1 fruit fly cellular context compared by ENCODE assay signal in genomic region chrX:15063404-15064062, dm6.
A peak's percentile ranks its signal among the peaks of the same experiment; 100 is the strongest.
TF ChIP-seq lines count a peak whose summit lies in the region.

Gene hiw (minus strand): TSS chrX:15063429.
Gene ND-B18 (plus strand): TSS chrX:15063733.

TF ChIP-seq in whole organism, embryonic, 481 proteins besides CTCF, POLR2A, EP300 and RAD21 (continued from another document and continues in another):
- TF ChIP-seq ems (GFP tag; optimal IDR thresholded peaks at IDR 0.05; lab: Kevin White, UChicago): no peak
- no peak for TF ChIP-seq Mrtf (GFP tag; IDR thresholded peaks at IDR 0.05; lab: Robert Waterston, UW)
- no peak for TF ChIP-seq maf-S (GFP tag; optimal IDR thresholded peaks at IDR 0.05; lab: Kevin White, UChicago)
- peak; percentile 47 for TF ChIP-seq CoRest (tag; optimal IDR thresholded peaks at IDR 0.05; lab: Kevin White, UChicago)
- peak; percentile 21 for TF ChIP-seq Xbp1 (GFP tag; optimal IDR thresholded peaks at IDR 0.05; lab: Kevin White, UChicago)
- TF ChIP-seq CG17912 (GFP tag; optimal IDR thresholded peaks at IDR 0.05; lab: Kevin White, UChicago): no peak
- TF ChIP-seq HLH54F (GFP tag; optimal IDR thresholded peaks at IDR 0.05; lab: Kevin White, UChicago): peak; percentile 17
- peak; percentile 26 for TF ChIP-seq Sry-δ (GFP tag; optimal IDR thresholded peaks at IDR 0.05; lab: Kevin White, UChicago)
- TF ChIP-seq Bdp1 (GFP tag; optimal IDR thresholded peaks at IDR 0.05; lab: Kevin White, UChicago): no peak
- TF ChIP-seq sc (optimal IDR thresholded peaks at IDR 0.05; lab: Kevin White, UChicago): no peak
- no peak for TF ChIP-seq sc (GFP tag; optimal IDR thresholded peaks at IDR 0.05; lab: Kevin White, UChicago)
- no peak for TF ChIP-seq ro (GFP tag; IDR thresholded peaks at IDR 0.05; lab: Robert Waterston, UW)
- no peak for TF ChIP-seq mirr (GFP tag; optimal IDR thresholded peaks at IDR 0.05; lab: Kevin White, UChicago)
- TF ChIP-seq CG6765 (GFP tag; optimal IDR thresholded peaks at IDR 0.05; lab: Kevin White, UChicago): no peak
- TF ChIP-seq CG7963 (GFP tag; IDR thresholded peaks at IDR 0.05; lab: Robert Waterston, UW; ENCODE audit: partially characterized antibody): no peak
- peak; percentile 79 for TF ChIP-seq CG3847 (GFP tag; IDR thresholded peaks at IDR 0.05; lab: Robert Waterston, UW)
- TF ChIP-seq CG31388 (GFP tag; optimal IDR thresholded peaks at IDR 0.05; lab: Kevin White, UChicago): no peak
- TF ChIP-seq CG30020 (tag; optimal IDR thresholded peaks at IDR 0.05; lab: Kevin White, UChicago): no peak
- no peak for TF ChIP-seq tin (GFP tag; optimal IDR thresholded peaks at IDR 0.05; lab: Kevin White, UChicago)
- TF ChIP-seq Optix (GFP tag; IDR thresholded peaks at IDR 0.05; lab: Robert Waterston, UW): no peak
- TF ChIP-seq CG7786 (GFP tag; optimal IDR thresholded peaks at IDR 0.05; lab: Kevin White, UChicago): peak; percentile 18
- TF ChIP-seq Hr3 (GFP tag; optimal IDR thresholded peaks at IDR 0.05; lab: Kevin White, UChicago): peak; percentile 2
- no peak for TF ChIP-seq Atf-2 (GFP tag; optimal IDR thresholded peaks at IDR 0.05; lab: Kevin White, UChicago)
- TF ChIP-seq gcm2 (GFP tag; optimal IDR thresholded peaks at IDR 0.05; lab: Kevin White, UChicago): no peak
- TF ChIP-seq Trl (optimal IDR thresholded peaks at IDR 0.05; lab: Kevin White, UChicago): peak; percentile 7 to 22
- TF ChIP-seq Trl (GFP tag; optimal IDR thresholded peaks at IDR 0.05; lab: Kevin White, UChicago): peak; percentile 27
- TF ChIP-seq CG8290 (GFP tag; optimal IDR thresholded peaks at IDR 0.05; lab: Kevin White, UChicago): peak; percentile 13
- no peak for TF ChIP-seq CG8290 (tag; optimal IDR thresholded peaks at IDR 0.05; lab: Kevin White, UChicago)
- no peak for TF ChIP-seq eve (GFP tag; optimal IDR thresholded peaks at IDR 0.05; lab: Kevin White, UChicago)
- TF ChIP-seq CG7372 (GFP tag; IDR thresholded peaks at IDR 0.05; lab: Robert Waterston, UW): no peak
- TF ChIP-seq twi (tag; optimal IDR thresholded peaks at IDR 0.05; lab: Kevin White, UChicago): no peak
- TF ChIP-seq insv (GFP tag; optimal IDR thresholded peaks at IDR 0.05; lab: Kevin White, UChicago): no peak
- no peak for TF ChIP-seq Dad (GFP tag; optimal IDR thresholded peaks at IDR 0.05; lab: Kevin White, UChicago)
- peak; percentile 43 for TF ChIP-seq zfh2 (GFP tag; optimal IDR thresholded peaks at IDR 0.05; lab: Kevin White, UChicago)
- TF ChIP-seq al (GFP tag; IDR thresholded peaks at IDR 0.05; lab: Robert Waterston, UW): no peak
- peak; percentile 94 for TF ChIP-seq CG4360 (GFP tag; IDR thresholded peaks at IDR 0.05; lab: Robert Waterston, UW)
- TF ChIP-seq ab (GFP tag; optimal IDR thresholded peaks at IDR 0.05; lab: Kevin White, UChicago): no peak
- TF ChIP-seq CG12659 (GFP tag; optimal IDR thresholded peaks at IDR 0.05; lab: Kevin White, UChicago): peak; percentile 71
- no peak for TF ChIP-seq CG10959 (GFP tag; IDR thresholded peaks at IDR 0.05; lab: Robert Waterston, UW)
- no peak for TF ChIP-seq Ssrp (tag; optimal IDR thresholded peaks at IDR 0.05; lab: Kevin White, UChicago)
- TF ChIP-seq CG13296 (GFP tag; optimal IDR thresholded peaks at IDR 0.05; lab: Kevin White, UChicago): no peak
- peak; percentile 64 for TF ChIP-seq Dp (GFP tag; optimal IDR thresholded peaks at IDR 0.05; lab: Kevin White, UChicago)
- no peak for TF ChIP-seq sisA (GFP tag; IDR thresholded peaks at IDR 0.05; lab: Robert Waterston, UW)
- no peak for TF ChIP-seq CG2129 (GFP tag; IDR thresholded peaks at IDR 0.05; lab: Robert Waterston, UW; ENCODE audit: partially characterized antibody)
- no peak for TF ChIP-seq zen2 (GFP tag; IDR thresholded peaks at IDR 0.05; lab: Robert Waterston, UW; ENCODE audit: partially characterized antibody)
- TF ChIP-seq emc (GFP tag; optimal IDR thresholded peaks at IDR 0.05; lab: Kevin White, UChicago): no peak
- no peak for TF ChIP-seq CG4282 (GFP tag; optimal IDR thresholded peaks at IDR 0.05; lab: Kevin White, UChicago)
- TF ChIP-seq Ets97D (GFP tag; optimal IDR thresholded peaks at IDR 0.05; lab: Kevin White, UChicago): peak; percentile 92
- peak; percentile 26 for TF ChIP-seq CG9727 (GFP tag; optimal IDR thresholded peaks at IDR 0.05; lab: Kevin White, UChicago)
- TF ChIP-seq exex (tag; optimal IDR thresholded peaks at IDR 0.05; lab: Kevin White, UChicago): no peak
- peak; percentile 40 for TF ChIP-seq gfzf (GFP tag; optimal IDR thresholded peaks at IDR 0.05; lab: Kevin White, UChicago)
- no peak for TF ChIP-seq Oaz (GFP tag; IDR thresholded peaks at IDR 0.05; lab: Robert Waterston, UW)
- peak; percentile 29 for TF ChIP-seq CG3281 (GFP tag; optimal IDR thresholded peaks at IDR 0.05; lab: Kevin White, UChicago)
- peak; percentile 29 for TF ChIP-seq nerfin-1 (tag; optimal IDR thresholded peaks at IDR 0.05; lab: Kevin White, UChicago)
- TF ChIP-seq Fer3 (tag; optimal IDR thresholded peaks at IDR 0.05; lab: Kevin White, UChicago): no peak
- peak; percentile 38 for TF ChIP-seq CG1647 (GFP tag; optimal IDR thresholded peaks at IDR 0.05; lab: Kevin White, UChicago)
- TF ChIP-seq CG14710 (tag; optimal IDR thresholded peaks at IDR 0.05; lab: Kevin White, UChicago): peak; percentile 46
- TF ChIP-seq CG7745 (tag; optimal IDR thresholded peaks at IDR 0.05; lab: Kevin White, UChicago): no peak
- no peak for TF ChIP-seq HmgD (GFP tag; optimal IDR thresholded peaks at IDR 0.05; lab: Kevin White, UChicago)
- TF ChIP-seq CG5180 (GFP tag; optimal IDR thresholded peaks at IDR 0.05; lab: Kevin White, UChicago): no peak
- no peak for TF ChIP-seq seq (GFP tag; IDR thresholded peaks at IDR 0.05; lab: Robert Waterston, UW)
- TF ChIP-seq nerfin-2 (GFP tag; IDR thresholded peaks at IDR 0.05; lab: Robert Waterston, UW; ENCODE audit: partially characterized antibody): no peak
- peak; percentile 54; the same call in 1 of the 3 replicates for TF ChIP-seq CG11456 (GFP tag; IDR thresholded peaks at IDR 0.05; lab: Robert Waterston, UW)
- TF ChIP-seq CG12104 (GFP tag; optimal IDR thresholded peaks at IDR 0.05; lab: Kevin White, UChicago): peak; percentile 30
- no peak for TF ChIP-seq Scr (GFP tag; IDR thresholded peaks at IDR 0.05; lab: Robert Waterston, UW; ENCODE audit: partially characterized antibody)
- TF ChIP-seq D19A (tag; optimal IDR thresholded peaks at IDR 0.05; lab: Kevin White, UChicago): no peak
- no peak for TF ChIP-seq sim (GFP tag; IDR thresholded peaks at IDR 0.05; lab: Robert Waterston, UW)
- no peak for TF ChIP-seq CG2678 (tag; optimal IDR thresholded peaks at IDR 0.05; lab: Kevin White, UChicago)
- TF ChIP-seq CG11085 (GFP tag; IDR thresholded peaks at IDR 0.05; lab: Robert Waterston, UW): 0 out of 2 replicates have a peak, but pooled peaks have one; percentile 10
- TF ChIP-seq lbe (GFP tag; optimal IDR thresholded peaks at IDR 0.05; lab: Kevin White, UChicago): no peak
- TF ChIP-seq gsb-n (tag; optimal IDR thresholded peaks at IDR 0.05; lab: Kevin White, UChicago): no peak
- no peak for TF ChIP-seq CG6254 (GFP tag; optimal IDR thresholded peaks at IDR 0.05; lab: Kevin White, UChicago)
- no peak for TF ChIP-seq NK7.1 (GFP tag; optimal IDR thresholded peaks at IDR 0.05; lab: Kevin White, UChicago)
- peak; percentile 11 for TF ChIP-seq CG12155 (GFP tag; optimal IDR thresholded peaks at IDR 0.05; lab: Kevin White, UChicago)
- no peak for TF ChIP-seq fd64A (GFP tag; optimal IDR thresholded peaks at IDR 0.05; lab: Kevin White, UChicago)
- TF ChIP-seq CG16815 (GFP tag; optimal IDR thresholded peaks at IDR 0.05; lab: Kevin White, UChicago): no peak
- TF ChIP-seq CG10366 (GFP tag; IDR thresholded peaks at IDR 0.05; lab: Robert Waterston, UW): no peak
- TF ChIP-seq pzg (GFP tag; optimal IDR thresholded peaks at IDR 0.05; lab: Kevin White, UChicago): peak; percentile 83
- peak; percentile 43 for TF ChIP-seq caup (GFP tag; optimal IDR thresholded peaks at IDR 0.05; lab: Kevin White, UChicago; ENCODE audit: severe bottlenecking)
- TF ChIP-seq E2f2 (GFP tag; IDR thresholded peaks at IDR 0.05; lab: Robert Waterston, UW): peak; percentile 69
- TF ChIP-seq CG9797 (GFP tag; optimal IDR thresholded peaks at IDR 0.05; lab: Kevin White, UChicago): peak; percentile 42
- peak; percentile 11 for TF ChIP-seq grau (tag; optimal IDR thresholded peaks at IDR 0.05; lab: Kevin White, UChicago)
- no peak for TF ChIP-seq aop (GFP tag; IDR thresholded peaks at IDR 0.05; lab: Robert Waterston, UW)
- TF ChIP-seq Nf-YA (GFP tag; IDR thresholded peaks at IDR 0.05; lab: Robert Waterston, UW): no peak
- no peak for TF ChIP-seq jing (GFP tag; optimal IDR thresholded peaks at IDR 0.05; lab: Kevin White, UChicago)
- peak; percentile 5 for TF ChIP-seq Dip3 (GFP tag; optimal IDR thresholded peaks at IDR 0.05; lab: Kevin White, UChicago)
- peak in 1 of 2 experiments; percentile 25 for TF ChIP-seq chif (GFP tag; optimal IDR thresholded peaks at IDR 0.05; lab: Kevin White, UChicago)
- TF ChIP-seq hb (GFP tag; IDR thresholded peaks at IDR 0.05; lab: Robert Waterston, UW; ENCODE audit: partially characterized antibody): no peak
- TF ChIP-seq CG12219 (GFP tag; optimal IDR thresholded peaks at IDR 0.05; lab: Kevin White, UChicago): no peak
- TF ChIP-seq ssp (GFP tag; IDR thresholded peaks at IDR 0.05; lab: Robert Waterston, UW): no peak
- no peak for TF ChIP-seq br (optimal IDR thresholded peaks at IDR 0.05; lab: Kevin White, UChicago)
- TF ChIP-seq pros (GFP tag; optimal IDR thresholded peaks at IDR 0.05; lab: Kevin White, UChicago): no peak
- TF ChIP-seq Sry-β (GFP tag; optimal IDR thresholded peaks at IDR 0.05; lab: Kevin White, UChicago): peak; percentile 72
- TF ChIP-seq ftz-f1 (GFP tag; optimal IDR thresholded peaks at IDR 0.05; lab: Kevin White, UChicago): no peak
- TF ChIP-seq B-H2 (GFP tag; optimal IDR thresholded peaks at IDR 0.05; lab: Kevin White, UChicago): peak; percentile 43
- no peak for TF ChIP-seq Chrac-16 (GFP tag; optimal IDR thresholded peaks at IDR 0.05; lab: Kevin White, UChicago)
- no peak for TF ChIP-seq D19B (GFP tag; optimal IDR thresholded peaks at IDR 0.05; lab: Kevin White, UChicago)
- TF ChIP-seq lola (GFP tag; optimal IDR thresholded peaks at IDR 0.05; lab: Kevin White, UChicago): no peak
- TF ChIP-seq knrl (GFP tag; IDR thresholded peaks at IDR 0.05; lab: Robert Waterston, UW; ENCODE audit: partially characterized antibody): peak; percentile 20; the same call in 1 of the 3 replicates
- no peak for TF ChIP-seq ham (GFP tag; IDR thresholded peaks at IDR 0.05; lab: Robert Waterston, UW)
- no peak for TF ChIP-seq CG3163 (GFP tag; optimal IDR thresholded peaks at IDR 0.05; lab: Kevin White, UChicago)
- no peak for TF ChIP-seq hbn (GFP tag; IDR thresholded peaks at IDR 0.05; lab: Robert Waterston, UW; ENCODE audit: partially characterized antibody)
- no peak for TF ChIP-seq ac (GFP tag; optimal IDR thresholded peaks at IDR 0.05; lab: Kevin White, UChicago)
- TF ChIP-seq CG15073 (GFP tag; optimal IDR thresholded peaks at IDR 0.05; lab: Kevin White, UChicago): no peak
- TF ChIP-seq psq (GFP tag; optimal IDR thresholded peaks at IDR 0.05; lab: Kevin White, UChicago): no peak
- TF ChIP-seq CG13775 (GFP tag; optimal IDR thresholded peaks at IDR 0.05; lab: Kevin White, UChicago): no peak
- no peak for TF ChIP-seq esg (GFP tag; conservative IDR thresholded peaks at IDR 0.05; lab: Robert Waterston, UW)
- no peak for TF ChIP-seq CG12769 (tag; optimal IDR thresholded peaks at IDR 0.05; lab: Kevin White, UChicago)
- no peak for TF ChIP-seq CG6272 (GFP tag; IDR thresholded peaks at IDR 0.05; lab: Robert Waterston, UW)
- no peak for TF ChIP-seq Ravus (GFP tag; IDR thresholded peaks at IDR 0.05; lab: Robert Waterston, UW)
- no peak for TF ChIP-seq Bteb2 (GFP tag; optimal IDR thresholded peaks at IDR 0.05; lab: Kevin White, UChicago)
- no peak for TF ChIP-seq CG14050 (GFP tag; IDR thresholded peaks at IDR 0.05; lab: Robert Waterston, UW)
- TF ChIP-seq CG2202 (tag; optimal IDR thresholded peaks at IDR 0.05; lab: Kevin White, UChicago): no peak
- TF ChIP-seq toy (GFP tag; IDR thresholded peaks at IDR 0.05; lab: Robert Waterston, UW): no peak
- TF ChIP-seq CG32532 (GFP tag; IDR thresholded peaks at IDR 0.05; lab: Robert Waterston, UW): no peak
- TF ChIP-seq p53 (GFP tag; optimal IDR thresholded peaks at IDR 0.05; lab: Kevin White, UChicago): peak; percentile 13
- peak; percentile 9 for TF ChIP-seq Lhr (GFP tag; optimal IDR thresholded peaks at IDR 0.05; lab: Kevin White, UChicago)
- peak; percentile 4 for TF ChIP-seq CG13424 (tag; optimal IDR thresholded peaks at IDR 0.05; lab: Kevin White, UChicago)
- TF ChIP-seq so (GFP tag; IDR thresholded peaks at IDR 0.05; lab: Robert Waterston, UW): no peak
- no peak for TF ChIP-seq sens-2 (GFP tag; IDR thresholded peaks at IDR 0.05; lab: Robert Waterston, UW)
- no peak for TF ChIP-seq CG9215 (GFP tag; IDR thresholded peaks at IDR 0.05; lab: Robert Waterston, UW)
- no peak for TF ChIP-seq CG7928 (GFP tag; optimal IDR thresholded peaks at IDR 0.05; lab: Kevin White, UChicago)
- TF ChIP-seq CG10462 (GFP tag; optimal IDR thresholded peaks at IDR 0.05; lab: Kevin White, UChicago): no peak
- TF ChIP-seq Lpt (GFP tag; optimal IDR thresholded peaks at IDR 0.05; lab: Kevin White, UChicago): no peak
- TF ChIP-seq CG4617 (GFP tag; optimal IDR thresholded peaks at IDR 0.05; lab: Kevin White, UChicago; ENCODE audit: borderline replicate concordance): peak; percentile 73
- peak; percentile 52 for TF ChIP-seq da (GFP tag; optimal IDR thresholded peaks at IDR 0.05; lab: Kevin White, UChicago)
- no peak for TF ChIP-seq gem (tag; optimal IDR thresholded peaks at IDR 0.05; lab: Kevin White, UChicago)
- TF ChIP-seq CG30403 (GFP tag; optimal IDR thresholded peaks at IDR 0.05; lab: Kevin White, UChicago): peak; percentile 41
- TF ChIP-seq gcm (GFP tag; optimal IDR thresholded peaks at IDR 0.05; lab: Kevin White, UChicago): no peak
- TF ChIP-seq Blimp-1 (GFP tag; optimal IDR thresholded peaks at IDR 0.05; lab: Kevin White, UChicago): no peak
- peak; percentile 30 for TF ChIP-seq CHES-1-like (GFP tag; optimal IDR thresholded peaks at IDR 0.05; lab: Kevin White, UChicago)
- TF ChIP-seq gro (GFP tag; optimal IDR thresholded peaks at IDR 0.05; lab: Kevin White, UChicago): peak; percentile 34
- peak; percentile 33 for TF ChIP-seq Mes4 (GFP tag; optimal IDR thresholded peaks at IDR 0.05; lab: Kevin White, UChicago)
- no peak for TF ChIP-seq CG8388 (GFP tag; optimal IDR thresholded peaks at IDR 0.05; lab: Kevin White, UChicago)
- TF ChIP-seq CG10274 (GFP tag; optimal IDR thresholded peaks at IDR 0.05; lab: Kevin White, UChicago): no peak
- TF ChIP-seq CG11695 (GFP tag; IDR thresholded peaks at IDR 0.05; lab: Robert Waterston, UW): no peak
- TF ChIP-seq otp (GFP tag; IDR thresholded peaks at IDR 0.05; lab: Robert Waterston, UW): no peak
